Fruit fly (Drosophila melanogaster): Measurements from ENCODE around the gene rho.

dm6 chr3L:1477319-1477718, 13.7 kb downstream of the rho start, which contains the start of gene robl62A:
- TF ChIP-seq usp (GFP tag; optimal IDR thresholded peaks at IDR 0.05): no peak
- no peak for TF ChIP-seq pan (optimal IDR thresholded peaks at IDR 0.05)
